Fruit fly (Drosophila melanogaster) whole organism, wandering third instar larva: ENCODE measurements around the gene CG33722.

Experiments used
- Abd-B ChIP-seq: fragments of >200 bp; optimal IDR thresholded peaks from 2 replicates; lab custom pipeline; 2017; ENCODE audit warnings: missing biosample characterization, missing genetic modification characterization
- CG32264 ChIP-seq: fragments of 200-800 bp; sonication (Bioruptor generic); optimal IDR thresholded peaks from 2 replicates; lab custom pipeline; 2016; ENCODE audit warnings: missing biosample characterization, missing genetic modification characterization
- CG9705 ChIP-seq: fragments of 200-800 bp; sonication (Bioruptor generic); optimal IDR thresholded peaks from 2 replicates; lab custom pipeline; 2018; ENCODE audit warnings: missing biosample characterization, mild to moderate bottlenecking, missing genetic modification characterization
- CrebA ChIP-seq: fragments of 200-800 bp; sonication (Bioruptor generic); optimal IDR thresholded peaks from 2 replicates; lab custom pipeline; 2016; ENCODE audit warnings: missing biosample characterization, mild to moderate bottlenecking, missing genetic modification characterization, borderline replicate concordance
- Dfd ChIP-seq: fragments of >200 bp; optimal IDR thresholded peaks from 2 replicates; lab custom pipeline; 2017; ENCODE audit warnings: missing biosample characterization, missing genetic modification characterization
- Dif ChIP-seq: fragments of 200-275, 200-300 bp; sonication (Bioruptor generic); optimal IDR thresholded peaks from 2 replicates; lab custom pipeline; 2018; ENCODE audit warnings: missing biosample characterization, missing genetic modification characterization; ENCODE audit not compliant: partially characterized antibody
- GATAd ChIP-seq: sonication (Bioruptor generic); optimal IDR thresholded peaks from 2 replicates; lab custom pipeline; 2016; ENCODE audit warnings: missing biosample characterization, missing genetic modification characterization
- HLH106 ChIP-seq: fragments of 200-800 bp; optimal IDR thresholded peaks from 3 replicates; lab custom pipeline; 2019; ENCODE audit warnings: missing biosample characterization, mild to moderate bottlenecking, missing genetic modification characterization, moderate library complexity
- Hnf4 ChIP-seq: fragments of 200-800 bp; sonication (Bioruptor generic); optimal IDR thresholded peaks from 2 replicates; lab custom pipeline; 2016; ENCODE audit warnings: missing biosample characterization, mild to moderate bottlenecking, missing genetic modification characterization
- Hr78 ChIP-seq: fragments of >200 bp; optimal IDR thresholded peaks from 2 replicates; lab custom pipeline; 2017; ENCODE audit warnings: missing biosample characterization, missing genetic modification characterization
- Hr83 ChIP-seq: fragments of 200-300 bp; sonication (Bioruptor generic); optimal IDR thresholded peaks from 2 replicates; lab custom pipeline; 2016; ENCODE audit warnings: missing biosample characterization, mild to moderate bottlenecking, missing genetic modification characterization, moderate library complexity; ENCODE audit not compliant: poor library complexity, severe bottlenecking
- Jra ChIP-seq: sonication (Bioruptor generic); optimal IDR thresholded peaks from 2 replicates; lab custom pipeline; 2016; ENCODE audit warnings: missing biosample characterization, missing genetic modification characterization
- Mio ChIP-seq: sonication (Bioruptor generic); optimal IDR thresholded peaks from 2 replicates; lab custom pipeline; 2016; ENCODE audit warnings: missing biosample characterization, missing genetic modification characterization
- Myc ChIP-seq: fragments of >200 bp; optimal IDR thresholded peaks from 2 replicates; lab custom pipeline; 2017
- OdsH ChIP-seq: fragments of 200-800 bp; sonication (Bioruptor generic); optimal IDR thresholded peaks from 2 replicates; lab custom pipeline; 2016; ENCODE audit warnings: missing biosample characterization, mild to moderate bottlenecking, missing genetic modification characterization
- Rel ChIP-seq, 2 experiments: fragments of 200-800 bp; sonication (Bioruptor generic) in 1 of 2; optimal IDR thresholded peaks; 2 replicates in 1 of 2; 3 replicates in 1 of 2; lab custom pipeline; 2016 to 2019; ENCODE audit warnings: mild to moderate bottlenecking in 2 of 2, missing biosample characterization in 2 of 2, missing genetic modification characterization in 2 of 2, moderate library complexity in 1 of 2
- Sp1 ChIP-seq: fragments of 200-800 bp; sonication (Bioruptor generic); optimal IDR thresholded peaks from 3 replicates; lab custom pipeline; 2019; ENCODE audit warnings: missing biosample characterization, mild to moderate bottlenecking, missing genetic modification characterization, moderate library complexity
- Vsx2 ChIP-seq: fragments of 200-300, 225-300 bp; sonication (Bioruptor generic); optimal IDR thresholded peaks from 2 replicates; lab custom pipeline; 2018; ENCODE audit warnings: missing biosample characterization, missing genetic modification characterization; ENCODE audit not compliant: partially characterized antibody
- br ChIP-seq: fragments of 200-800 bp; sonication (Bioruptor generic); optimal IDR thresholded peaks from 2 replicates; lab custom pipeline; 2016; ENCODE audit warnings: missing biosample characterization, missing genetic modification characterization
- brk ChIP-seq: fragments of 200-800 bp; sonication (Bioruptor generic); optimal IDR thresholded peaks from 2 replicates; lab custom pipeline; 2016; ENCODE audit warnings: missing biosample characterization, mild to moderate bottlenecking, missing genetic modification characterization
- dl ChIP-seq, 2 experiments: fragments of 175-275, 200-275 bp in 1 of 2; fragments of 200-275 bp in 1 of 2; sonication (Bioruptor generic); optimal IDR thresholded peaks; lab custom pipeline; 2018; ENCODE audit warnings: mild to moderate bottlenecking in 2 of 2, missing biosample characterization in 2 of 2, missing genetic modification characterization in 2 of 2, moderate library complexity in 2 of 2; ENCODE audit not compliant: partially characterized antibody in 2 of 2, insufficient read depth in 1 of 2
- dmrt93B ChIP-seq: fragments of 200-800 bp; sonication (Bioruptor generic); optimal IDR thresholded peaks from 2 replicates; lab custom pipeline; 2018; ENCODE audit warnings: missing biosample characterization, mild to moderate bottlenecking, missing genetic modification characterization
- dsf ChIP-seq: sonication (Bioruptor generic); optimal IDR thresholded peaks from 2 replicates; lab custom pipeline; 2016; ENCODE audit warnings: missing biosample characterization, missing genetic modification characterization, borderline replicate concordance
- ey ChIP-seq: fragments of 200-800 bp; sonication (Bioruptor generic); optimal IDR thresholded peaks from 2 replicates; lab custom pipeline; 2016; ENCODE audit warnings: missing biosample characterization, missing genetic modification characterization
- foxo ChIP-seq, 2 experiments: fragments of 200-800 bp; sonication (Bioruptor generic); optimal IDR thresholded peaks; 2 replicates in 1 of 2; 3 replicates in 1 of 2; lab custom pipeline; 2016 to 2017; ENCODE audit warnings: missing biosample characterization in 2 of 2, missing genetic modification characterization in 2 of 2
- fru ChIP-seq: fragments of 200-800 bp; sonication (Bioruptor generic); optimal IDR thresholded peaks from 3 replicates; lab custom pipeline; 2016; ENCODE audit warnings: missing biosample characterization, mild to moderate bottlenecking, missing genetic modification characterization
- h ChIP-seq: fragments of 200-800 bp; sonication (Bioruptor generic); optimal IDR thresholded peaks from 3 replicates; lab custom pipeline; 2016; ENCODE audit warnings: missing biosample characterization, mild to moderate bottlenecking, missing genetic modification characterization
- jim ChIP-seq: fragments of 175-275, 200-325 bp; sonication (Bioruptor generic); optimal IDR thresholded peaks from 2 replicates; lab custom pipeline; 2016; ENCODE audit warnings: missing biosample characterization, mild to moderate bottlenecking, missing genetic modification characterization
- lola ChIP-seq: fragments of >200 bp; optimal IDR thresholded peaks from 2 replicates; lab custom pipeline; 2017; ENCODE audit warnings: missing biosample characterization, missing genetic modification characterization
- pan ChIP-seq: fragments of >200 bp; optimal IDR thresholded peaks from 2 replicates; lab custom pipeline; 2017
- psq ChIP-seq: fragments of 200-800 bp; sonication (Bioruptor generic); optimal IDR thresholded peaks from 3 replicates; lab custom pipeline; 2017; ENCODE audit warnings: missing biosample characterization, mild to moderate bottlenecking, missing genetic modification characterization, moderate library complexity
- rgr ChIP-seq: fragments of 200-800 bp; sonication (Bioruptor generic); optimal IDR thresholded peaks from 3 replicates; lab custom pipeline; 2016; ENCODE audit warnings: missing biosample characterization, mild to moderate bottlenecking, missing genetic modification characterization
- sage ChIP-seq: fragments of 200-800 bp; sonication (Bioruptor generic); optimal IDR thresholded peaks from 2 replicates; lab custom pipeline; 2016; ENCODE audit warnings: missing biosample characterization, mild to moderate bottlenecking, missing genetic modification characterization
- sv ChIP-seq: fragments of 200-800 bp; sonication (Bioruptor generic); optimal IDR thresholded peaks from 3 replicates; lab custom pipeline; 2016; ENCODE audit warnings: missing biosample characterization, missing genetic modification characterization
- tai ChIP-seq: sonication (Bioruptor generic); optimal IDR thresholded peaks from 2 replicates; lab custom pipeline; 2016; ENCODE audit warnings: missing biosample characterization, missing genetic modification characterization
- usp ChIP-seq: fragments of >200 bp; optimal IDR thresholded peaks from 2 replicates; lab custom pipeline; 2017; ENCODE audit warnings: missing biosample characterization, missing genetic modification characterization
- woc ChIP-seq: sonication (Bioruptor generic); optimal IDR thresholded peaks from 2 replicates; lab custom pipeline; 2016; ENCODE audit warnings: missing biosample characterization, mild to moderate bottlenecking, missing genetic modification characterization

The CG33722 gene

DNA sequence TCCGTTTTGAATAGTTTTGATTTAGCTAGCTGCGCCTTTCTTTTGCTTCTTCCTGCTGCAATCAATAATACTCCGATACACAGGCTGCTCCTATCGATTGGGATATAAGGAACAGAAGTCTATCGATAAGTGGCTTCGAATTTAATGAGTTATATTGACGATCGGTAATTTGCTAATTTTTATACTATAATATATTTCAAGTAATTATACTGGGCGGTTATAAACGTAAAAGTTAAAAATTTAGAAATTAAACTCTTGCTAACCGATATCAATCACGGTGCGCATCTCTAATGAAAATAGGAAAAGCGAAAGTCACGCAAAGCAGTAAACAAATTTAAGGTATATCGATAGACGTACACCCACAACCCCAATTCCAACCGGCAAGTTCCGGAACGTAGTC lies at the start of gene CG33722, which contains the start of the genes CG9636 and CG18749:
Gene CG33722, plus strand, starts transcription at position 336 of the 400 bp plus-strand sequence.
Gene CG9636, minus strand, starts transcription at position 73 of the 400 bp plus-strand sequence.
Gene CG18749, plus strand, starts transcription at position 336 of the 400 bp plus-strand sequence.
- TF ChIP-seq Mio (no peak), sv (peak; percentile 62), lola (GFP tag; lab: Kevin White, UChicago) (no peak), br (peak; percentile 73), Myc (lab: Kevin White, UChicago) (peak; percentile 36), dl (GFP tag; optimal IDR thresholded peaks at IDR 0.05; lab: Kevin White, UChicago; ENCODE audit: insufficient read depth in 1 of 2, partially characterized antibody in 2 of 2) (no peak), usp (no peak), CrebA (GFP tag; lab: Kevin White, UChicago) (no peak), Hr83 (GFP tag; lab: Kevin White, UChicago) (no peak), GATAd (GFP tag; lab: Kevin White, UChicago) (no peak), tai (no peak), Abd-B (GFP tag; lab: Kevin White, UChicago) (no peak), HLH106 (tag; lab: Kevin White, UChicago) (peak; percentile 72), Jra (GFP tag; lab: Kevin White, UChicago) (peak; percentile 81), h (GFP tag; lab: Kevin White, UChicago) (peak; percentile 89), psq (peak; percentile 81), dsf (peak; percentile 71), CG9705 (GFP tag; lab: Kevin White, UChicago) (peak; percentile 50), OdsH (peak; percentile 81), Sp1 (GFP tag; lab: Kevin White, UChicago) (peak; percentile 67), Vsx2 (GFP tag; lab: Kevin White, UChicago) (no peak), Dif (no peak), Hnf4 (peak; percentile 89), Hr78 (GFP tag; lab: Kevin White, UChicago) (no peak), dmrt93B (no peak), Rel (GFP tag; optimal IDR thresholded peaks at IDR 0.05; lab: Kevin White, UChicago) (peak; percentile 62), Rel (tag; optimal IDR thresholded peaks at IDR 0.05; lab: Kevin White, UChicago) (peak; percentile 87), jim (GFP tag; lab: Kevin White, UChicago) (no peak), ey (GFP tag; lab: Kevin White, UChicago) (peak; percentile 67), CG32264 (GFP tag; lab: Kevin White, UChicago) (peak; percentile 40), pan (no peak), woc (GFP tag; lab: Kevin White, UChicago) (peak; percentile 70), brk (peak; percentile 93), foxo (GFP tag; optimal IDR thresholded peaks at IDR 0.05; lab: Kevin White, UChicago) (peak; percentile 23 to 80), fru (peak; percentile 70), rgr (GFP tag; lab: Kevin White, UChicago) (peak; percentile 83), Dfd (GFP tag; lab: Kevin White, UChicago) (no peak), sage (GFP tag; lab: Kevin White, UChicago) (peak; percentile 83)
- TF ChIP-seq, all 38 proteins: peak for 21

DNA sequence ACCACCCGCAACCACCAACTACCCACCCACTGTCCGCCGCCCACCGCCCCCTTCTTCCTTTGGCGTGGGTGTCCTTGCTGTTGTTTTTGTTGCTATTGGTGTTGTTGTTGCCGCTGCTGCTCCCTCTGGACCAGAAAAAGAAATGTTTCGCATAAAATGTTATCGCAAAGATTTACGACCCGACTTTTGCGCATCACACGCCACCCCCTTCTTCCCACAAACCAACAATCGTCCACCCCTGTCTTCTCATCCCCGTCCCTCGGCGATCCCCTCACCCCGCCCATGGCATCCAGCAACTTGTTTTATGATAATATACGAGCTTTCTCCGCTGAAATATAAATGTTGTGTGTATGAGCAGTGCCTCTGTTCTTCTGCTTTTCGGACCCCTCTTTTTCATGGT lies 48.8 kb upstream of the CG33722 start:
- TF ChIP-seq pan (no peak), Vsx2 (GFP tag; lab: Kevin White, UChicago) (no peak), ey (GFP tag; lab: Kevin White, UChicago) (no peak), h (GFP tag; lab: Kevin White, UChicago) (no peak), Mio (no peak), Abd-B (GFP tag; lab: Kevin White, UChicago) (no peak), Myc (lab: Kevin White, UChicago) (no peak), sage (GFP tag; lab: Kevin White, UChicago) (no peak), dl (GFP tag; optimal IDR thresholded peaks at IDR 0.05; lab: Kevin White, UChicago; ENCODE audit: insufficient read depth in 1 of 2, partially characterized antibody in 2 of 2) (no peak), dsf (no peak), sv (no peak), Hr83 (GFP tag; lab: Kevin White, UChicago) (no peak), usp (no peak), Dif (no peak), rgr (GFP tag; lab: Kevin White, UChicago) (no peak), GATAd (GFP tag; lab: Kevin White, UChicago) (no peak), CG32264 (GFP tag; lab: Kevin White, UChicago) (no peak)
